Fruit fly (Drosophila melanogaster) whole organism, embryonic: Measurements from ENCODE around the gene Hap40.

Source experiments
- Aef1 ChIP-seq: fragments of 200-800 bp; sonication (Bioruptor generic); IDR thresholded peaks from 3 replicates; pipeline ENCODE4 v1.3.6; 2022; ENCODE audit warnings: missing biosample characterization, missing genetic modification characterization
- Bgb ChIP-seq: fragments of 200-800 bp; sonication (Bioruptor generic); IDR thresholded peaks from 2 replicates; pipeline ENCODE4 v1.3.6; 2022; ENCODE audit warnings: missing biosample characterization, missing genetic modification characterization; ENCODE audit not compliant: partially characterized antibody
- CG10274 ChIP-seq: fragments of 200-800 bp; sonication (Bioruptor generic); optimal IDR thresholded peaks from 3 replicates; lab custom pipeline; 2017; ENCODE audit warnings: missing biosample characterization, mild to moderate bottlenecking, missing genetic modification characterization
- CG10321 ChIP-seq: fragments of 200-800 bp; sonication (Bioruptor generic); IDR thresholded peaks from 2 replicates; pipeline ENCODE4 v1.3.6; 2022; ENCODE audit warnings: missing biosample characterization, missing genetic modification characterization
- CG11504 ChIP-seq: fragments of 200-800 bp; sonication (Bioruptor generic); optimal IDR thresholded peaks from 3 replicates; lab custom pipeline; 2019; ENCODE audit warnings: missing biosample characterization, mild to moderate bottlenecking, missing genetic modification characterization, moderate library complexity
- CG11723 ChIP-seq: fragments of 200-800 bp; sonication (Bioruptor generic); optimal IDR thresholded peaks from 2 replicates; lab custom pipeline; 2017; ENCODE audit warnings: missing biosample characterization, mild to moderate bottlenecking, missing genetic modification characterization
- CG12744 ChIP-seq: fragments of 200-800 bp; sonication (Bioruptor generic); optimal IDR thresholded peaks from 2 replicates; lab custom pipeline; 2016; ENCODE audit warnings: missing biosample characterization, missing genetic modification characterization
- CG12769 ChIP-seq: fragments of 200-800 bp; sonication (Bioruptor generic); optimal IDR thresholded peaks from 2 replicates; lab custom pipeline; 2019; ENCODE audit warnings: missing biosample characterization, mild to moderate bottlenecking, missing genetic modification characterization, moderate library complexity
- CG14667 ChIP-seq: fragments of 200-800 bp; sonication (Bioruptor generic); IDR thresholded peaks from 2 replicates; pipeline ENCODE4 v1.3.6; 2022; ENCODE audit warnings: missing biosample characterization, missing genetic modification characterization
- CG17328 ChIP-seq: fragments of 200-800 bp; sonication (Bioruptor generic); IDR thresholded peaks from 2 replicates; pipeline ENCODE4 v1.3.6; 2022; ENCODE audit warnings: missing biosample characterization, missing genetic modification characterization
- CG18262 ChIP-seq: fragments of 200-800 bp; optimal IDR thresholded peaks from 3 replicates; lab custom pipeline; 2019; ENCODE audit warnings: missing biosample characterization, mild to moderate bottlenecking, missing genetic modification characterization, moderate library complexity
- CG2875 ChIP-seq: fragments of 200-800 bp; sonication (Bioruptor generic); optimal IDR thresholded peaks from 2 replicates; lab custom pipeline; 2017; ENCODE audit warnings: missing biosample characterization, mild to moderate bottlenecking, missing genetic modification characterization, missing genetic modification reagents
- CG30431 ChIP-seq: fragments of 200-800 bp; sonication (Bioruptor generic); optimal IDR thresholded peaks from 2 replicates; lab custom pipeline; 2017; ENCODE audit warnings: missing biosample characterization, missing genetic modification characterization
- CG3163 ChIP-seq: fragments of 200-800 bp; sonication (Bioruptor generic); optimal IDR thresholded peaks from 3 replicates; lab custom pipeline; 2016; ENCODE audit warnings: missing biosample characterization, missing genetic modification characterization
- CG4360 ChIP-seq: fragments of 200-800 bp; sonication (Bioruptor generic); IDR thresholded peaks from 2 replicates; pipeline ENCODE4 v1.3.6; 2022; ENCODE audit warnings: missing biosample characterization, missing genetic modification characterization
- CG43689 ChIP-seq: fragments of 200-800 bp; sonication (Bioruptor generic); IDR thresholded peaks from 2 replicates; pipeline ENCODE4 v1.3.6; 2022; ENCODE audit warnings: missing biosample characterization, missing genetic modification characterization
- CG7928 ChIP-seq: fragments of 200-800 bp; sonication (Bioruptor generic); optimal IDR thresholded peaks from 2 replicates; lab custom pipeline; 2017; ENCODE audit warnings: missing biosample characterization, mild to moderate bottlenecking, missing genetic modification characterization
- CG9215 ChIP-seq: fragments of 200-800 bp; sonication (Bioruptor generic); IDR thresholded peaks from 2 replicates; pipeline ENCODE4 v1.3.6; 2022; ENCODE audit warnings: missing biosample characterization, missing genetic modification characterization
- CG9932 ChIP-seq: fragments of 200-800 bp; sonication (Bioruptor generic); IDR thresholded peaks from 2 replicates; pipeline ENCODE4 v1.3.6; 2022; ENCODE audit warnings: missing biosample characterization, missing genetic modification characterization
- Camta ChIP-seq: fragments of 200-800 bp; sonication (Bioruptor generic); optimal IDR thresholded peaks from 2 replicates; lab custom pipeline; 2016; ENCODE audit warnings: missing biosample characterization, missing genetic modification characterization
- CkIIα-i1 ChIP-seq: fragments of 200-800 bp; sonication (Bioruptor generic); IDR thresholded peaks from 2 replicates; pipeline ENCODE4 v1.3.6; 2022; ENCODE audit warnings: missing biosample characterization, missing genetic modification characterization
- Dref ChIP-seq: fragments of 200-800 bp; sonication (Bioruptor generic); IDR thresholded peaks from 2 replicates; pipeline ENCODE4 v1.3.6; 2022; ENCODE audit warnings: missing biosample characterization, missing genetic modification characterization
- E2f2 ChIP-seq: fragments of 200-800 bp; sonication (Bioruptor generic); IDR thresholded peaks from 2 replicates; pipeline ENCODE4 v1.3.6; 2022; ENCODE audit warnings: missing biosample characterization, missing genetic modification characterization
- GATAe ChIP-seq: fragments of 200-800 bp; sonication (Bioruptor generic); conservative IDR thresholded peaks from 2 replicates; pipeline ENCODE4 v1.3.6; 2022; ENCODE audit warnings: missing biosample characterization, missing genetic modification characterization
- Gug ChIP-seq: fragments of 200-800 bp; sonication (Bioruptor generic); IDR thresholded peaks from 4 replicates; pipeline ENCODE4 v1.3.6; 2022; ENCODE audit warnings: missing biosample characterization, missing genetic modification characterization
- HLH3B ChIP-seq: fragments of 200-800 bp; sonication (Bioruptor generic); IDR thresholded peaks from 2 replicates; pipeline ENCODE4 v1.3.6; 2022; ENCODE audit warnings: missing biosample characterization, missing genetic modification characterization
- Hmr ChIP-seq: fragments of 200-800 bp; sonication (Bioruptor generic); optimal IDR thresholded peaks from 3 replicates; lab custom pipeline; 2017; ENCODE audit warnings: mild to moderate bottlenecking, missing biosample characterization, missing genetic modification reagents, missing genetic modification characterization
- Hr39 ChIP-seq: fragments of >200 bp; optimal IDR thresholded peaks from 2 replicates; lab custom pipeline; 2017
- Jarid2 ChIP-seq: fragments of 200-800 bp; sonication (Bioruptor generic); optimal IDR thresholded peaks from 3 replicates; lab custom pipeline; 2017; ENCODE audit warnings: mild to moderate bottlenecking, missing biosample characterization, missing genetic modification reagents, missing genetic modification characterization
- Lim3 ChIP-seq: fragments of 200-800 bp; sonication (Bioruptor generic); IDR thresholded peaks from 2 replicates; pipeline ENCODE4 v1.3.6; 2022; ENCODE audit warnings: missing biosample characterization, missing genetic modification characterization
- MESR4 ChIP-seq: fragments of 200-800 bp; sonication (Bioruptor generic); optimal IDR thresholded peaks from 2 replicates; lab custom pipeline; 2018; ENCODE audit warnings: missing biosample characterization, mild to moderate bottlenecking, missing genetic modification characterization, moderate library complexity
- Med ChIP-seq: fragments of 200-800 bp; sonication (Bioruptor generic); peaks from one replicate; lab custom pipeline; 2016; ENCODE audit warnings: missing biosample characterization, missing genetic modification characterization, mild to moderate bottlenecking, inconsistent platforms, moderate library complexity
- Mes4 ChIP-seq: fragments of 200-800 bp; sonication (Bioruptor generic); optimal IDR thresholded peaks from 2 replicates; lab custom pipeline; 2016; ENCODE audit warnings: missing biosample characterization, missing genetic modification characterization
- Myb ChIP-seq: fragments of 200-800 bp; sonication (Bioruptor generic); optimal IDR thresholded peaks from 2 replicates; lab custom pipeline; 2016; ENCODE audit warnings: missing biosample characterization, missing genetic modification characterization
- NK7.1 ChIP-seq: fragments of 200-800 bp; sonication (Bioruptor generic); optimal IDR thresholded peaks from 3 replicates; lab custom pipeline; 2016; ENCODE audit warnings: missing biosample characterization, missing genetic modification characterization
- Rfx ChIP-seq: fragments of 200-800 bp; sonication (Bioruptor generic); IDR thresholded peaks from 2 replicates; pipeline ENCODE4 v1.3.6; 2022; ENCODE audit warnings: missing biosample characterization, missing genetic modification characterization
- Six4 ChIP-seq: fragments of 200-800 bp; sonication (Bioruptor generic); optimal IDR thresholded peaks from 2 replicates; lab custom pipeline; 2016; ENCODE audit warnings: missing biosample characterization, missing genetic modification characterization
- abd-A ChIP-seq: fragments of 200-800 bp; sonication (Bioruptor generic); optimal IDR thresholded peaks from 3 replicates; lab custom pipeline; 2019; ENCODE audit warnings: missing biosample characterization, mild to moderate bottlenecking, missing genetic modification characterization, moderate library complexity
- bcd ChIP-seq: fragments of 200-800 bp; sonication (Bioruptor generic); optimal IDR thresholded peaks from 2 replicates; lab custom pipeline; 2017; ENCODE audit warnings: missing biosample characterization, mild to moderate bottlenecking, missing genetic modification characterization
- cg ChIP-seq: fragments of 200-800 bp; sonication (Bioruptor generic); optimal IDR thresholded peaks from 3 replicates; lab custom pipeline; 2019; ENCODE audit warnings: missing biosample characterization, mild to moderate bottlenecking, missing genetic modification characterization, moderate library complexity
- crol ChIP-seq: fragments of 200-800 bp; sonication (Bioruptor generic); IDR thresholded peaks from 2 replicates; pipeline ENCODE4 v1.3.6; 2022; ENCODE audit warnings: missing biosample characterization, missing genetic modification characterization
- eve ChIP-seq, 2 experiments: fragments of >200 bp; optimal IDR thresholded peaks; 2 replicates each; lab custom pipeline; 2017; ENCODE audit warnings: missing biosample characterization in 2 of 2, missing genetic modification characterization in 2 of 2
- fd3F ChIP-seq: fragments of 200-800 bp; sonication (Bioruptor generic); optimal IDR thresholded peaks from 2 replicates; lab custom pipeline; 2018; ENCODE audit warnings: missing biosample characterization, mild to moderate bottlenecking, missing genetic modification characterization, moderate library complexity
- ham ChIP-seq: fragments of 200-800 bp; sonication (Bioruptor generic); IDR thresholded peaks from 2 replicates; pipeline ENCODE4 v1.3.6; 2022; ENCODE audit warnings: missing biosample characterization, missing genetic modification characterization
- inv ChIP-seq: fragments of 200-800 bp; sonication (Bioruptor generic); IDR thresholded peaks from 2 replicates; pipeline ENCODE4 v1.3.6; 2022; ENCODE audit warnings: missing biosample characterization, missing genetic modification characterization; ENCODE audit not compliant: partially characterized antibody
- kni ChIP-seq: fragments of 200-800 bp; sonication (Bioruptor generic); optimal IDR thresholded peaks from 3 replicates; lab custom pipeline; 2017; ENCODE audit warnings: mild to moderate bottlenecking, missing biosample characterization, missing genetic modification reagents, missing genetic modification characterization
- luna ChIP-seq: fragments of 200-800 bp; sonication (Bioruptor generic); optimal IDR thresholded peaks from 2 replicates; lab custom pipeline; 2016; ENCODE audit warnings: missing biosample characterization, missing genetic modification characterization
- p53 ChIP-seq: fragments of 200-800 bp; sonication (Bioruptor generic); optimal IDR thresholded peaks from 2 replicates; lab custom pipeline; 2016; ENCODE audit warnings: missing biosample characterization, missing genetic modification characterization
- ranshi ChIP-seq: fragments of 200-800 bp; sonication (Bioruptor generic); IDR thresholded peaks from 2 replicates; pipeline ENCODE4 v1.3.6; 2022; ENCODE audit warnings: missing biosample characterization, missing genetic modification characterization
- schlank ChIP-seq: fragments of 200-800 bp; sonication (Bioruptor generic); optimal IDR thresholded peaks from 2 replicates; lab custom pipeline; 2018; ENCODE audit warnings: missing biosample characterization, mild to moderate bottlenecking, missing genetic modification characterization
- sim ChIP-seq: fragments of 200-800 bp; sonication (Bioruptor generic); IDR thresholded peaks from 2 replicates; pipeline ENCODE4 v1.3.6; 2022; ENCODE audit warnings: missing biosample characterization, missing genetic modification characterization
- slou ChIP-seq: fragments of 200-800 bp; sonication (Bioruptor generic); optimal IDR thresholded peaks from 3 replicates; lab custom pipeline; 2016; ENCODE audit warnings: missing biosample characterization, missing genetic modification characterization

Gene Hap40

dm6 chrX:15703720-15704206, at the start of gene Hap40, which contains the start of gene Pis:
Hap40 (plus strand) TSS chrX:15704125.
Pis (minus strand) TSS chrX:15703770.
- TF ChIP-seq Gug (GFP tag; lab: Robert Waterston, UW) (peak; percentile 83), Hmr (GFP tag; lab: Kevin White, UChicago) (no peak), schlank (peak; percentile 1), Mes4 (GFP tag; lab: Kevin White, UChicago) (no peak), CG18262 (tag; lab: Kevin White, UChicago) (peak; percentile 71), CG11504 (tag; lab: Kevin White, UChicago) (peak; percentile 81), CG17328 (GFP tag; lab: Robert Waterston, UW) (0 out of 2 replicates have a peak, but pooled peaks have one; percentile 39), bcd (GFP tag; lab: Kevin White, UChicago) (peak; percentile 80), Med (GFP tag; lab: Kevin White, UChicago) (peak; percentile 87), Myb (peak; percentile 18), CG9215 (GFP tag; lab: Robert Waterston, UW) (peak; percentile 82), CkIIα-i1 (GFP tag; lab: Robert Waterston, UW) (no peak), MESR4 (GFP tag; lab: Kevin White, UChicago) (no peak), Bgb (GFP tag; lab: Robert Waterston, UW) (no peak), GATAe (GFP tag; lab: Robert Waterston, UW) (no peak; the same call in 1 of the 2 replicates), Lim3 (no peak), E2f2 (GFP tag; lab: Robert Waterston, UW) (peak; percentile 37), Six4 (GFP tag; lab: Kevin White, UChicago) (peak; percentile 12), luna (GFP tag; lab: Kevin White, UChicago) (no peak), CG43689 (GFP tag; lab: Robert Waterston, UW) (no peak), ham (GFP tag; lab: Robert Waterston, UW) (no peak), HLH3B (GFP tag; lab: Robert Waterston, UW) (peak; percentile 49; the same call in 1 of the 2 replicates), CG14667 (peak; percentile 63), CG3163 (GFP tag; lab: Kevin White, UChicago) (no peak), Jarid2 (GFP tag; lab: Kevin White, UChicago) (no peak), CG10321 (GFP tag; lab: Robert Waterston, UW) (no peak), fd3F (GFP tag; lab: Kevin White, UChicago) (peak; percentile 73), CG4360 (GFP tag; lab: Robert Waterston, UW) (no peak), CG12744 (GFP tag; lab: Kevin White, UChicago) (peak; percentile 6), CG7928 (peak; percentile 37), eve (GFP tag; optimal IDR thresholded peaks at IDR 0.05; lab: Kevin White, UChicago) (no peak), abd-A (tag; lab: Kevin White, UChicago) (no peak), Camta (GFP tag; lab: Kevin White, UChicago) (peak; percentile 50), CG30431 (peak; percentile 53), ranshi (0 out of 2 replicates have a peak, but pooled peaks have one; percentile 65), p53 (GFP tag; lab: Kevin White, UChicago) (no peak), cg (GFP tag; lab: Kevin White, UChicago) (no peak), kni (GFP tag; lab: Kevin White, UChicago) (peak; percentile 33), NK7.1 (GFP tag; lab: Kevin White, UChicago) (no peak), crol (no peak), Rfx (GFP tag; lab: Robert Waterston, UW) (peak; percentile 85), CG12769 (tag; lab: Kevin White, UChicago) (peak; percentile 61), sim (GFP tag; lab: Robert Waterston, UW) (no peak), CG10274 (GFP tag; lab: Kevin White, UChicago) (no peak), Hr39 (lab: Kevin White, UChicago) (no peak), CG9932 (GFP tag; lab: Robert Waterston, UW) (peak; percentile 83), Dref (GFP tag; lab: Robert Waterston, UW) (0 out of 2 replicates have a peak, but pooled peaks have one; percentile 15), Aef1 (GFP tag; lab: Robert Waterston, UW) (peak; percentile 72; the same call in 2 of the 3 replicates), CG11723 (GFP tag; lab: Kevin White, UChicago) (no peak), slou (GFP tag; lab: Kevin White, UChicago) (peak; percentile 25), inv (GFP tag; lab: Robert Waterston, UW) (no peak), CG2875 (no peak)
